Fruit fly (Drosophila melanogaster): ENCODE results near the gene CG40486.

Gene CG40486

DNA sequence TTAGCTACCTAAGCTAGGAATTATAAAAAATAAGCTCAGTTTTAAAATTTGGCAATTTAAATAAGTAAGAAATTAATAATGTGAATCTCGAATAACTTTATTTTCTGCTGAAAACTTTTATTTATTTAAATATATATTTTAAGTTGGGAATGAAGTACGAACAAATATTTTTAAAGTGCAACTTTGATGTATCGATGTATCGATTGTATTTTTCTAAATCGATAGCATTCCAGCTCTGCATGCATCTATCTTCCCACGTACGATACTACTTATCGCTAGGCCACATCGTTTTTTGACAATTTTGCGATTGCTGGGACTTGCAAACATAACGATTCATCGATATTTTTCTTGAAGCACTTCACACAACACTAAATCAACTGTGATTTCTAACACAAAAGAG is 47.5 kb upstream of the CG40486 start (continued):
- TF ChIP-seq HLHmδ (GFP tag; optimal IDR thresholded peaks at IDR 0.05) (no peak), CG9932 (GFP tag; IDR thresholded peaks at IDR 0.05) (peak; percentile 79), grn (GFP tag; optimal IDR thresholded peaks at IDR 0.05) (peak; percentile 12), CG15514 (GFP tag; optimal IDR thresholded peaks at IDR 0.05) (no peak), vvl (GFP tag; IDR thresholded peaks at IDR 0.05) (peak; percentile 40; the same call in 1 of the 2 replicates), zen (tag; optimal IDR thresholded peaks at IDR 0.05) (no peak), shn (GFP tag; optimal IDR thresholded peaks at IDR 0.05) (no peak), CG8944 (GFP tag; optimal IDR thresholded peaks at IDR 0.05) (no peak), jumu (GFP tag; optimal IDR thresholded peaks at IDR 0.05) (no peak), unc-4 (GFP tag; IDR thresholded peaks at IDR 0.05; ENCODE audit: partially characterized antibody) (peak; percentile 92), Sox102F (GFP tag; optimal IDR thresholded peaks at IDR 0.05) (peak; percentile 30), CG9817 (tag; optimal IDR thresholded peaks at IDR 0.05) (peak; percentile 19), C15 (GFP tag; IDR thresholded peaks at IDR 0.05) (no peak), CG3281 (GFP tag; optimal IDR thresholded peaks at IDR 0.05) (peak; percentile 1), zen2 (GFP tag; IDR thresholded peaks at IDR 0.05; ENCODE audit: partially characterized antibody) (peak; percentile 97), al (GFP tag; IDR thresholded peaks at IDR 0.05) (0 out of 2 replicates have a peak, but pooled peaks have one; percentile 33), bowl (GFP tag; IDR thresholded peaks at IDR 0.05) (no peak), hb (GFP tag; IDR thresholded peaks at IDR 0.05; ENCODE audit: partially characterized antibody) (peak; percentile 99), Dek (tag; optimal IDR thresholded peaks at IDR 0.05) (no peak), CG9609 (GFP tag; optimal IDR thresholded peaks at IDR 0.05) (no peak), Ssrp (tag; optimal IDR thresholded peaks at IDR 0.05) (peak; percentile 29), CG8388 (GFP tag; optimal IDR thresholded peaks at IDR 0.05) (peak; percentile 34), seq (GFP tag; IDR thresholded peaks at IDR 0.05) (no peak), dysf (GFP tag; IDR thresholded peaks at IDR 0.05) (peak; percentile 52; the same call in 1 of the 3 replicates), Dll (GFP tag; IDR thresholded peaks at IDR 0.05; ENCODE audit: partially characterized antibody) (peak; percentile 93), Sry-δ (GFP tag; optimal IDR thresholded peaks at IDR 0.05) (peak; percentile 84), Dref (GFP tag; IDR thresholded peaks at IDR 0.05) (peak; percentile 94), CG34224 (GFP tag; IDR thresholded peaks at IDR 0.05; ENCODE audit: partially characterized antibody) (peak; percentile 96), bab2 (GFP tag; optimal IDR thresholded peaks at IDR 0.05) (no peak), Dp (GFP tag; optimal IDR thresholded peaks at IDR 0.05) (peak; percentile 36), HmgD (GFP tag; optimal IDR thresholded peaks at IDR 0.05) (peak; percentile 27), CG7928 (GFP tag; optimal IDR thresholded peaks at IDR 0.05) (no peak), CG15601 (tag; optimal IDR thresholded peaks at IDR 0.05) (no peak), p53 (GFP tag; optimal IDR thresholded peaks at IDR 0.05) (no peak), ase (GFP tag; IDR thresholded peaks at IDR 0.05) (no peak), CG8290 (GFP tag; optimal IDR thresholded peaks at IDR 0.05) (peak; percentile 30), CG8290 (tag; optimal IDR thresholded peaks at IDR 0.05) (peak in 1 of 2 experiments; percentile 60), Dip3 (GFP tag; optimal IDR thresholded peaks at IDR 0.05) (no peak), toy (GFP tag; IDR thresholded peaks at IDR 0.05) (no peak), sens (GFP tag) (peak; percentile 64), hth (optimal IDR thresholded peaks at IDR 0.05) (no peak), CG11398 (GFP tag; optimal IDR thresholded peaks at IDR 0.05) (no peak), sug (tag; optimal IDR thresholded peaks at IDR 0.05) (peak; percentile 7), CG2129 (GFP tag; IDR thresholded peaks at IDR 0.05; ENCODE audit: partially characterized antibody) (peak; percentile 86), Aef1 (GFP tag; IDR thresholded peaks at IDR 0.05) (no peak), bbx (GFP tag; IDR thresholded peaks at IDR 0.05; ENCODE audit: partially characterized antibody) (peak; percentile 98), hbn (GFP tag; IDR thresholded peaks at IDR 0.05; ENCODE audit: partially characterized antibody) (peak; percentile 96), CG4820 (GFP tag; optimal IDR thresholded peaks at IDR 0.05) (no peak), Opbp (GFP tag; IDR thresholded peaks at IDR 0.05; ENCODE audit: partially characterized antibody) (peak; percentile 98), Jarid2 (GFP tag; optimal IDR thresholded peaks at IDR 0.05) (no peak), CG11504 (tag; optimal IDR thresholded peaks at IDR 0.05) (peak; percentile 29)

Measured in whole organism, embryonic.